Worm (Caenorhabditis elegans): ENCODE data around the gene msp-64.

msp-64 gene

ce11 chrII:5810230-5810629, at the start of gene msp-64, which contains the start of gene ZK1248.5:
Gene msp-64, minus strand, starts transcription at chrII:5810330.
Gene ZK1248.5, plus strand, starts transcription at chrII:5810514.
- no peak for TF ChIP-seq W03F9.2 (tag; optimal IDR thresholded peaks at IDR 0.05)
- TF ChIP-seq him-1 (tag; optimal IDR thresholded peaks at IDR 0.05): no peak
- no peak for TF ChIP-seq dao-5 (tag; optimal IDR thresholded peaks at IDR 0.05)

- TF ChIP-seq W03F9.2 (tag; optimal IDR thresholded peaks at IDR 0.05) (no peak), dao-5 (tag; optimal IDR thresholded peaks at IDR 0.05) (no peak), him-1 (tag; optimal IDR thresholded peaks at IDR 0.05) (no peak)
Measured at ce11 chrII:5858322-5858721, 48.2 kb upstream of the msp-64 start, which contains the start of gene F55C12.4. Gene F55C12.4, minus strand, starts transcription at chrII:5858422.

DNA sequence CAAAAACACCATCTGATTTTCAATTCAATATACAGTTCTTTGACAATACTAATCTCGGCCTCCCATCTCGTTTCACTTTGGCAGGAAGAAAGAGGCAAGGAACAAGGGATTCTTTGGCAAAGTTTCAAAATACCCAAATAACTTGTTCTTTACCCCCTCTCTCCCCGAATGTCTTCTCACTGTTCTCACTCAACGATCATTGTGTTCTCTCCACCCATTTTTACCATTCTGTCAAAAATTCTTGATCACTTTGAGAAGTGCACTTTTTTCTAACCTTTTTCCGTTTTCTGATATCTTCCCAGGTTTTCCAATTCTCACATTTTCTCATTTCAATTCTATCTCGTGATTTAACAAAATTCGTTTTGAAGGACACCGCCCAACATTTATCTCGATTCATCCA, 44.0 kb upstream of the msp-64 start, which contains the start of gene H41C03.1:
Gene H41C03.1 (plus strand): TSS at position 301 of the 400 bp plus-strand sequence.
- TF ChIP-seq dao-5 (tag; optimal IDR thresholded peaks at IDR 0.05): no peak
- TF ChIP-seq W03F9.2 (tag; optimal IDR thresholded peaks at IDR 0.05): no peak
- no peak for TF ChIP-seq him-1 (tag; optimal IDR thresholded peaks at IDR 0.05)

ce11 chrII:5853261-5853660, 43.1 kb upstream of the msp-64 start:
- TF ChIP-seq him-1 (tag; optimal IDR thresholded peaks at IDR 0.05) (no peak), W03F9.2 (tag; optimal IDR thresholded peaks at IDR 0.05) (no peak), dao-5 (tag; optimal IDR thresholded peaks at IDR 0.05) (no peak)

DNA sequence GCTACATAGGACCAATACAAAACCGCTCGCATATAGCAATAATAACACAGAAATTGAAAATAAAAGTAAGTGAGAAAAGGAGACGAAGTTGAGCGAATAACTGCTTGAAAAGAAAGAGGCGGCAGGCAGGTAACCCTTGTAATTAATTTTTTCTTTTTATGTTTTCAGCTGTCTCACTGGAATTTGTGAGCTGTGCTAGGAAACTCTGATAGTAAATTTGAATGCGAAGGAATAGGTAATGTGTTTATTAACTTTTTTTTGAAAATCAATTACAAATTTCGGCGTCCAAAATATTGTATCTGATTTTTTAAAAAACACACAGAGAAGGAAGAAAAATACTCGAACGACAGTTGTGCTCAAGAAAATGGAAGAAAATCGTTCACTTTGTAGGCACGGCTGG, 41.9 kb upstream of the msp-64 start, which contains the start of gene H41C03.2:
Gene H41C03.2 (minus strand): TSS at position 101 of the 400 bp plus-strand sequence.
- TF ChIP-seq him-1 (tag; optimal IDR thresholded peaks at IDR 0.05): no peak
- TF ChIP-seq W03F9.2 (tag; optimal IDR thresholded peaks at IDR 0.05): no peak
- TF ChIP-seq dao-5 (tag; optimal IDR thresholded peaks at IDR 0.05): no peak

DNA sequence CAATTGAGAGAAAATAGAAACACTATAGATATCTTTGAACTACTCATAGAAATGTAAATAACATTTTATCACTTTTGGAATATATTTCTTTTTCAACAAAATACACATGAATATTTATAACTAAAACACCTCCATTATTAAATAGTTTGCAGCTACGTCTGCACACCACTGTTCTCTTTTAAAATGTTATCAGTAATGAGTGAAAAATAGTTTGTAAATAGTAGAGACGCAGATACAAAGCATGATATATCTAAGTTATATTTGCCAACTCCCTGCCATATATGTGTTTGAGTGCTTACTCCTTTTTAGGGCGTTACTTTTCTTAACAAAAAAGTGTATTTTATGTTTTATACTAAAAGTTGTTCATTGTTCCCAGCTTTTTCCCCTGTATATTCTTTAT, 36.1 kb upstream of the msp-64 start:
- TF ChIP-seq him-1 (tag; optimal IDR thresholded peaks at IDR 0.05): no peak
- TF ChIP-seq dao-5 (tag; optimal IDR thresholded peaks at IDR 0.05): no peak
- TF ChIP-seq W03F9.2 (tag; optimal IDR thresholded peaks at IDR 0.05): no peak

DNA sequence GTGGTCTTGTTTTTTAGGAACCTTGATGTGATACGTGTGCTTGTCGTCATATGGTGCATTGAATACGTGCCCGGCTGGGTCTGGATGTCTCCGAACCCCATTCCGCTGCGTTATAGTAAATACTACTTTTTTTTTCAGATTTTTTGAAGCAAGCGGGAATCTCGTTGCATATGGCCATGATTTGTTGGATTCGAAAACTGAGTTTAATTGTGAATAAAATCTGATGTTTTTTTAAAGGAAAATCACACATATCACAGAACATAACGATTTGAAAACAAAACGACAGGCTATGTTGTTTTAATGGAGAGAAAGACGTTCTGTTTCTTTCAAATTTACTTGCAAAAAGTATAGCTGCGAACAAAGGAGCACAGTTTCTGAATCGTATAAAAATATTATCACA, 35.3 kb upstream of the msp-64 start, which contains the start of the genes ZK1248.17 and H41C03.3:
Gene ZK1248.17 (minus strand): TSS at position 101 of the 400 bp plus-strand sequence.
Gene H41C03.3 (plus strand): TSS at position 337 of the 400 bp plus-strand sequence.
- TF ChIP-seq him-1 (tag; optimal IDR thresholded peaks at IDR 0.05): no peak
- TF ChIP-seq W03F9.2 (tag; optimal IDR thresholded peaks at IDR 0.05): no peak
- TF ChIP-seq dao-5 (tag; optimal IDR thresholded peaks at IDR 0.05): no peak

ce11 chrII:5844694-5845129, 34.6 kb upstream of the msp-64 start:
- TF ChIP-seq dao-5 (tag; optimal IDR thresholded peaks at IDR 0.05) (peak; percentile 92), W03F9.2 (tag; optimal IDR thresholded peaks at IDR 0.05) (peak; percentile 97), him-1 (tag; optimal IDR thresholded peaks at IDR 0.05) (peak; percentile 99)

- TF ChIP-seq him-1 (tag; optimal IDR thresholded peaks at IDR 0.05) (no peak), dao-5 (tag; optimal IDR thresholded peaks at IDR 0.05) (no peak), W03F9.2 (tag; optimal IDR thresholded peaks at IDR 0.05) (no peak)
Measured at ce11 chrII:5841866-5842265, 31.7 kb upstream of the msp-64 start, which contains the start of gene nep-25. Gene nep-25, plus strand, starts transcription at chrII:5842240.

DNA sequence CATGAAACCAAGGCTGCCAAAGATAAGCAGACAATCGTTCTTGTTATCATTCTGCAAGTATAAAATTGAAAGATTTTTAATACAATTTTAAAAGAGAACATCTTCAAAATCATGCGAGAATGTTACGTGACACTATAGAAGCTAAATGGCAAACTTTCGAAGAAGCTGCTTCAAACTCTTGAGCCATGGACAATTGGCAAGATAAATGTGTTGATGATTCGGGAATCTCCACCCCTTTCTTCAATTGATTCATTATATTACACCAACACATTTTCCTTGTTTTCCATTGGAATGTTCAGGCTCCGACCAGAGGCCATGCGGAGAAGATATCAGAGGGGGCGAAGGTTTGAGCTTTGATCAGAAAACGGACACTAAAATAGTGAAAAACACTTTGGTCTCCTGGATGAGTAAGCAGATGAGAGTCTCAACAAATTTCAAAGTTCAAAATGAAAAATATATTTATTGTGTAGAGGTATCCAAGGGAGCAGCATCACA, 31.0 kb upstream of the msp-64 start, which contains the start of gene lec-5:
Gene lec-5 (minus strand): TSS at position 51 of the 495 bp plus-strand sequence.
- TF ChIP-seq W03F9.2 (tag; optimal IDR thresholded peaks at IDR 0.05): no peak

ce11 chrII:5839227-5839626, 29.1 kb upstream of the msp-64 start, which contains the start of gene ZK1248.19:
Gene ZK1248.19, minus strand, starts transcription at chrII:5839414.
- no peak for TF ChIP-seq him-1 (tag; optimal IDR thresholded peaks at IDR 0.05)
- peak; percentile 38 for TF ChIP-seq W03F9.2 (tag; optimal IDR thresholded peaks at IDR 0.05)
- TF ChIP-seq dao-5 (tag; optimal IDR thresholded peaks at IDR 0.05): no peak

ce11 chrII:5838453-5838852, 28.3 kb upstream of the msp-64 start, which contains the start of gene ZK1248.15:
Gene ZK1248.15, minus strand, starts transcription at chrII:5838553.
- TF ChIP-seq dao-5 (tag; optimal IDR thresholded peaks at IDR 0.05) (no peak), him-1 (tag; optimal IDR thresholded peaks at IDR 0.05) (no peak)

ce11 chrII:5836153-5836719, 26.1 kb upstream of the msp-64 start, which contains the start of gene fzo-1:
Gene fzo-1, minus strand, starts transcription at chrII:5836203.
- TF ChIP-seq W03F9.2 (tag; optimal IDR thresholded peaks at IDR 0.05) (peak; percentile 34), dao-5 (tag; optimal IDR thresholded peaks at IDR 0.05) (no peak)

ce11 chrII:5835146-5835545, 25.0 kb upstream of the msp-64 start:
- TF ChIP-seq W03F9.2 (tag; optimal IDR thresholded peaks at IDR 0.05) (no peak), dao-5 (tag; optimal IDR thresholded peaks at IDR 0.05) (no peak), him-1 (tag; optimal IDR thresholded peaks at IDR 0.05) (no peak)

Data from whole organism, L4/young adult.